Fruit fly (Drosophila melanogaster): ENCODE data around the gene CG5418.

The CG5418 gene

DNA sequence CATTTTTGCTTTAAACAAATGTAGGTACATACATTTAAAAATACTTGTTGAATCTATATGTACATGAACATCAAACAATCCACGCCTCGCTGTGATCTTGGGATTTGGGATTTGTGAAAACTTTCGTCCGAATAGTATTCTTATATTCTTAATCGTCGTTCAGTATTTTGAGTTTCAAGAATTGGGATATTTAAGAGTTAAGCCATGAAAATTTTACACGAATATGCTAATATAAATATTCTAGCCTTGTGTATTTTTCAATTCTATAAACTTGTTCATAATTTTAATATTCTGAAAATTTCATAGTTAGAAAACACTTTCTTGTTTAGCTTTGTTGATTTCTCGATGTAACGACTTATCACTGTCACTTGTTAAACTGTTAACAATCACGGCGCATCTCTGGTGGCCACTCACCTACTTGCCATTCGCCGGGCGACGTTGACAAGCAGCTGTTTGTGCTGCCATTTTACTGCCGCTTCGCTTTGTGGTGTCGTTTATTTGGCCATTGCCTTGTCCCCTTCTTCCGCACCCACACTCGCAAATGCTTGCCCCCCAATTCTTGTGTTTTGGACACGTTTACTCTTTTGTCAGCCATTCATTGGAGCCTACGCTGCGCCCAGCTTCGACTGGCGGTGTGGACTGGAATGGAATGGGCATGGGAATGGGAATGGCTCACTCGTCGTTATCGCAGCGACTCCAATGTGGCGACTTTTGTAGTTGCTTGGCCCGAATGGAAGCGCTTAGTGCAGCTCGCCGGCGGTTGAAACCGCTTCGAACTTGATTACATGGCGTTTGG, 16.9 kb downstream of the CG5418 start (continued):
- TF ChIP-seq CG4360 (GFP tag; IDR thresholded peaks at IDR 0.05) (no peak), CG18262 (tag; optimal IDR thresholded peaks at IDR 0.05) (no peak), CG16815 (GFP tag; optimal IDR thresholded peaks at IDR 0.05) (no peak), twi (tag; optimal IDR thresholded peaks at IDR 0.05) (no peak), Sox100B (GFP tag; optimal IDR thresholded peaks at IDR 0.05) (no peak), CG10543 (GFP tag; optimal IDR thresholded peaks at IDR 0.05) (no peak), CG3407 (GFP tag; optimal IDR thresholded peaks at IDR 0.05) (no peak), CG15479 (GFP tag; optimal IDR thresholded peaks at IDR 0.05) (no peak), Oli (tag; optimal IDR thresholded peaks at IDR 0.05) (no peak), CG15269 (tag; optimal IDR thresholded peaks at IDR 0.05) (no peak), lmd (GFP tag; IDR thresholded peaks at IDR 0.05) (no peak), sisA (GFP tag; IDR thresholded peaks at IDR 0.05) (no peak), CG8944 (GFP tag; optimal IDR thresholded peaks at IDR 0.05) (no peak), Nf-YA (GFP tag; IDR thresholded peaks at IDR 0.05) (no peak), mirr (GFP tag; optimal IDR thresholded peaks at IDR 0.05) (peak; percentile 41), Lim3 (GFP tag; IDR thresholded peaks at IDR 0.05) (no peak), Camta (GFP tag; optimal IDR thresholded peaks at IDR 0.05) (no peak), CG6683 (GFP tag; optimal IDR thresholded peaks at IDR 0.05) (no peak), Six4 (GFP tag; optimal IDR thresholded peaks at IDR 0.05) (no peak), CG7745 (tag; optimal IDR thresholded peaks at IDR 0.05) (no peak), CG17829 (tag; optimal IDR thresholded peaks at IDR 0.05) (no peak), Side (GFP tag; optimal IDR thresholded peaks at IDR 0.05) (no peak), CG9727 (GFP tag; optimal IDR thresholded peaks at IDR 0.05) (no peak), E2f1 (GFP tag; IDR thresholded peaks at IDR 0.05) (no peak), so (GFP tag; IDR thresholded peaks at IDR 0.05) (no peak), CG4854 (GFP tag; optimal IDR thresholded peaks at IDR 0.05) (no peak), row (GFP tag; IDR thresholded peaks at IDR 0.05) (peak; percentile 88), Rfx (GFP tag; IDR thresholded peaks at IDR 0.05) (peak; percentile 33; the same call in 1 of the 2 replicates), Vsx1 (GFP tag; optimal IDR thresholded peaks at IDR 0.05) (no peak), emc (GFP tag; optimal IDR thresholded peaks at IDR 0.05) (no peak), Stat92E (GFP tag; optimal IDR thresholded peaks at IDR 0.05) (no peak), CG12942 (GFP tag; optimal IDR thresholded peaks at IDR 0.05) (no peak), chm (GFP tag; IDR thresholded peaks at IDR 0.05) (no peak), salm (tag; optimal IDR thresholded peaks at IDR 0.05) (no peak), CG11247 (GFP tag; IDR thresholded peaks at IDR 0.05) (no peak), Hsf (GFP tag; optimal IDR thresholded peaks at IDR 0.05) (no peak), Hey (tag; optimal IDR thresholded peaks at IDR 0.05) (no peak), CG11695 (GFP tag; IDR thresholded peaks at IDR 0.05) (no peak), CG9932 (GFP tag; IDR thresholded peaks at IDR 0.05) (peak; percentile 15; the same call in 1 of the 2 replicates), gem (tag; optimal IDR thresholded peaks at IDR 0.05) (peak; percentile 84), pho (GFP tag; optimal IDR thresholded peaks at IDR 0.05) (no peak), seq (GFP tag; IDR thresholded peaks at IDR 0.05) (no peak; the same call in 1 of the 2 replicates), rib (GFP tag; IDR thresholded peaks at IDR 0.05) (no peak), CG3847 (GFP tag; IDR thresholded peaks at IDR 0.05) (no peak), HLH54F (GFP tag; optimal IDR thresholded peaks at IDR 0.05) (no peak), sqz (GFP tag; optimal IDR thresholded peaks at IDR 0.05) (no peak), HmgZ (tag; optimal IDR thresholded peaks at IDR 0.05) (peak; percentile 11), Rx (GFP tag; IDR thresholded peaks at IDR 0.05) (no peak), crp (GFP tag; optimal IDR thresholded peaks at IDR 0.05) (peak; percentile 38 to 92), cato (GFP tag; optimal IDR thresholded peaks at IDR 0.05; ENCODE audit: borderline replicate concordance) (no peak)
